Worm (Caenorhabditis elegans) whole organism, mixed stage, embryonic: Measurements from ENCODE around the gene C33D9.13.
A peak's percentile ranks its signal among the peaks of the same experiment; 100 is the strongest.

ENCODE experiments used
- M03D4.4 ChIP-seq: sonication (generic microtip); optimal IDR thresholded peaks from 2 replicates; lab custom pipeline; 2017; ENCODE audit warnings: mild to moderate bottlenecking, missing genetic modification characterization, missing compliant biosample characterization
- bed-3 ChIP-seq: fragments of 200-800 bp; sonication (Bioruptor generic); optimal IDR thresholded peaks from 3 replicates; lab custom pipeline; 2018; ENCODE audit warnings: mild to moderate bottlenecking, missing genetic modification characterization, moderate library complexity, missing compliant biosample characterization
- ceh-39 ChIP-seq: fragments of 150-350 bp; optimal IDR thresholded peaks from 2 replicates; lab custom pipeline; 2014; ENCODE audit warnings: missing biosample characterization, missing genetic modification characterization
- ces-1 ChIP-seq: fragments of 150-350 bp; optimal IDR thresholded peaks from 2 replicates; lab custom pipeline; 2014; ENCODE audit warnings: missing biosample characterization, missing genetic modification reagents, missing genetic modification characterization
- drap-1 ChIP-seq: fragments of 200-800 bp; sonication (Bioruptor generic); optimal IDR thresholded peaks from 3 replicates; lab custom pipeline; 2018; ENCODE audit warnings: mild to moderate bottlenecking, missing genetic modification characterization, missing compliant biosample characterization
- elt-3 ChIP-seq: fragments of 150-350 bp; optimal IDR thresholded peaks from 2 replicates; lab custom pipeline; 2014; ENCODE audit warnings: missing biosample characterization, missing genetic modification characterization
- ham-2 ChIP-seq: fragments of 200-800 bp; sonication (Bioruptor generic); optimal IDR thresholded peaks from 2 replicates; lab custom pipeline; 2018; ENCODE audit warnings: mild to moderate bottlenecking, missing genetic modification characterization, missing compliant biosample characterization
- hlh-1 ChIP-seq: fragments of 150-350 bp; optimal IDR thresholded peaks from 2 replicates; lab custom pipeline; 2014; ENCODE audit warnings: missing biosample characterization, missing genetic modification reagents, missing genetic modification characterization
- lin-32 ChIP-seq: fragments of 200-800 bp; sonication (Bioruptor generic); optimal IDR thresholded peaks from 2 replicates; lab custom pipeline; 2018; ENCODE audit warnings: mild to moderate bottlenecking, missing genetic modification characterization, missing compliant biosample characterization
- mab-5 ChIP-seq: fragments of 150-350 bp; optimal IDR thresholded peaks from 2 replicates; lab custom pipeline; 2014; ENCODE audit warnings: missing biosample characterization, missing genetic modification characterization
- mep-1 ChIP-seq: fragments of 150-350 bp; optimal IDR thresholded peaks from 2 replicates; lab custom pipeline; 2017; ENCODE audit warnings: missing biosample characterization, missing genetic modification reagents, missing genetic modification characterization, inconsistent platforms
- nhr-12 ChIP-seq: fragments of 150-350 bp; optimal IDR thresholded peaks from 2 replicates; lab custom pipeline; 2014; ENCODE audit warnings: missing biosample characterization, missing genetic modification characterization
- nhr-2 ChIP-seq: fragments of 150-350 bp; optimal IDR thresholded peaks from 2 replicates; lab custom pipeline; 2014; ENCODE audit warnings: missing biosample characterization, missing genetic modification characterization
- nhr-76 ChIP-seq: sonication (generic microtip); optimal IDR thresholded peaks from 2 replicates; lab custom pipeline; 2017; ENCODE audit warnings: missing biosample characterization, missing genetic modification characterization
- pha-4 ChIP-seq: fragments of 150-350 bp; optimal IDR thresholded peaks from 2 replicates; lab custom pipeline; 2018; ENCODE audit warnings: missing biosample characterization, missing genetic modification reagents, missing genetic modification characterization
- sem-2 ChIP-seq: fragments of 200-800 bp; sonication (Bioruptor generic); optimal IDR thresholded peaks from 2 replicates; lab custom pipeline; 2018; ENCODE audit warnings: mild to moderate bottlenecking, missing genetic modification characterization, missing compliant biosample characterization
- snpc-4 ChIP-seq: fragments of 150-350 bp; optimal IDR thresholded peaks from 2 replicates; lab custom pipeline; 2014; ENCODE audit warnings: missing biosample characterization, missing genetic modification characterization
- tbx-8 ChIP-seq: fragments of 200-800 bp; sonication (Bioruptor generic); optimal IDR thresholded peaks from 2 replicates; lab custom pipeline; 2018; ENCODE audit warnings: mild to moderate bottlenecking, missing genetic modification characterization, moderate library complexity, missing compliant biosample characterization
- unc-120 ChIP-seq: sonication (generic microtip); optimal IDR thresholded peaks from 2 replicates; lab custom pipeline; 2017; ENCODE audit warnings: missing genetic modification characterization, missing compliant biosample characterization; ENCODE audit not compliant: poor library complexity, severe bottlenecking
- unc-39 ChIP-seq: fragments of 150-350 bp; optimal IDR thresholded peaks from 2 replicates; lab custom pipeline; 2014; ENCODE audit warnings: missing biosample characterization, missing genetic modification characterization
- unc-62 ChIP-seq: fragments of 150-350 bp; optimal IDR thresholded peaks from 2 replicates; lab custom pipeline; 2014; ENCODE audit warnings: missing biosample characterization, missing genetic modification reagents, missing genetic modification characterization
- ztf-11 ChIP-seq: fragments of 150-350 bp; optimal IDR thresholded peaks from 2 replicates; lab custom pipeline; 2014; ENCODE audit warnings: missing biosample characterization, missing genetic modification characterization

C33D9.13 gene

DNA sequence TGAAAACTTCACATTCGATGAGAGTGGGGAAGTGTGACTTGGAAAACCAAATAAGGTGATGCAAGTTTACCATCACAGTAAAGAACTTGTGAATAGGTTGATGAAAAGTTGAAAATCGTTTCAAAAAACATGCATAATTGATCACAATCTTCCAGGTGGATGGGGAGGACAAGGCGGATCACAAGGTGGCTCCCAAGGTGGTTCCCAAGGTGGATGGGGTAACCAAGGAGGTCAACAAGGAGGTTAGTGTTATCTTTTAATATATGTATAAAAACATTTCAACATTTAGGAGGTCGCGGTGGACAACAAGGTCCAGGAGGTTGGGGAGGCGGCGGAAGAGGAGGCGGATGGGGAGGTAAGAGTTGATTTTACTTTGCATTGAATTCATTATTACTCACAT, 32.6 kb upstream of the C33D9.13 start, which contains the start of gene T28C6.10:
Gene T28C6.10, plus strand, starts transcription at position 301 of the 400 bp plus-strand sequence.
- no peak for TF ChIP-seq pha-4 (tag; lab: Kevin White, UChicago)
- TF ChIP-seq nhr-2 (tag; lab: Kevin White, UChicago): no peak
- TF ChIP-seq elt-3 (tag; lab: Kevin White, UChicago): no peak
- TF ChIP-seq nhr-12 (tag; lab: Kevin White, UChicago): no peak
- no peak for TF ChIP-seq sem-2 (GFP tag; lab: Kevin White, UChicago)
- no peak for TF ChIP-seq hlh-1 (tag; lab: Kevin White, UChicago)
- no peak for TF ChIP-seq snpc-4 (tag; lab: Kevin White, UChicago)
- no peak for TF ChIP-seq ces-1 (GFP tag; lab: Kevin White, UChicago)
- no peak for TF ChIP-seq mep-1 (tag; lab: Kevin White, UChicago)
- TF ChIP-seq ham-2 (GFP tag; lab: Kevin White, UChicago): no peak
- TF ChIP-seq, all 35 proteins: peak for 0

DNA sequence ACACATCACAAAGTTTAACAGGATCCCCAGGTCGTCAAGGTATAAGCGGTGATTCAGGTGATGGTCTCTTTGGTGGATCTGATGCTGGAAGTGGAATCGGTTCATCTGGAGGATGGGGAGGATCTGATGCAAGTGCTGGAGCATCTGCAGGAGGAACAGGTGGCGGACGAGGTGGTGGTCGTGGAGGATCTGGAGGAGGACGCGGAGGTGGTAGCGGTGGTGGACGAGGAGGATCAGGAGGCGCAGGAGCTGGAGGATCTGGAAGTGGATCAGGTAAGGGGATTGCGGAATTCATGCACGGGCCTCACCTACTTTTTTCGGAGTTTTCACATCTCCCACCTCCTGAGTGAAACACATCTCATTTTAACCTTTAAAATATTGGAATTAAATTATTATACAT, 31.5 kb upstream of the C33D9.13 start:
- no peak for TF ChIP-seq tbx-8 (GFP tag; lab: Kevin White, UChicago)
- no peak for TF ChIP-seq hlh-1 (tag; lab: Kevin White, UChicago)
- no peak for TF ChIP-seq mep-1 (tag; lab: Kevin White, UChicago)
- no peak for TF ChIP-seq lin-32 (GFP tag; lab: Kevin White, UChicago)
- no peak for TF ChIP-seq unc-120 (tag; lab: Kevin White, UChicago)
- TF ChIP-seq elt-3 (tag; lab: Kevin White, UChicago): no peak
- no peak for TF ChIP-seq sem-2 (GFP tag; lab: Kevin White, UChicago)

DNA sequence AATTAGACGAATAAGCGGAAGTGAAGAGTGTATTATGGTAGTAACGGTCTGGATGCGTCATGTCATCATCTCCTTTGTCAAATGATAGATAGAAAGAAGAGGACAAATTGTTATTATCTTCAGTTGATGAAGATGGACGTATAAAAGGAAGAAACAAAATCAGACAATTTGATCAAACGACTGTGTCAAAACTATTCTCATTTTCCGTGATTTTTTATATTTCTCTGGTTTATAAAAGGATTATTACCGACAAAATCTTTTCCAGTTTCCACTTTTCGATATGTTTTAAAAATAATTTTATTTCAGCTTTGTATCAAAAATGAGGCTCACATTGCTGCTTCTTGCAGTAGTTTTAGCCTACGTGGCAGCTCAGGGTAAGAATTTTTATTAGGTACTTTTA, 31.0 kb upstream of the C33D9.13 start, which contains the start of gene grsp-2:
Gene grsp-2, plus strand, starts transcription at position 301 of the 400 bp plus-strand sequence.
- TF ChIP-seq ztf-11 (tag; lab: Kevin White, UChicago) (no peak), bed-3 (no peak), mab-5 (tag; lab: Kevin White, UChicago) (no peak), M03D4.4 (tag; lab: Kevin White, UChicago) (no peak), nhr-12 (tag; lab: Kevin White, UChicago) (no peak), mep-1 (tag; lab: Kevin White, UChicago) (no peak)

DNA sequence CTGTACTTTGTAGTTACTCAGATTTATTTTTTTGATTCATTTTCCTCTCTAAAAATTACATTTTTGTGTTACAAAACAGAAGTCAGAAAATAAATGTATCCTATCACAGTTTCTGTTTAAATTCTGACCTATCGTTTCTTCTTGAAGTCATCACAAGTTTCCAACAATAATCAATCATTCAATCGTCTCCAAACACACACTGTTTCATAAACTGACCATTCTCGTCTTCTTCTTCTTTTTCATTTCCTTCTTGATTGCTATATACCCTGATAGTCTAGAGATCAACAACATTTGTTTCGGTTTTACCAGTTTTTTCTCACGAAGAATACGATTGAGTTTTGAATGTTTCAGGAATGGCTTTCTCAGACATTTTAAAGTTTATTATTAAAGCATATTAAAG, 30.1 kb upstream of the C33D9.13 start:
- TF ChIP-seq pha-4 (tag; lab: Kevin White, UChicago): no peak
- TF ChIP-seq unc-39 (tag; lab: Kevin White, UChicago): no peak
- TF ChIP-seq, all 35 proteins: peak for 0

DNA sequence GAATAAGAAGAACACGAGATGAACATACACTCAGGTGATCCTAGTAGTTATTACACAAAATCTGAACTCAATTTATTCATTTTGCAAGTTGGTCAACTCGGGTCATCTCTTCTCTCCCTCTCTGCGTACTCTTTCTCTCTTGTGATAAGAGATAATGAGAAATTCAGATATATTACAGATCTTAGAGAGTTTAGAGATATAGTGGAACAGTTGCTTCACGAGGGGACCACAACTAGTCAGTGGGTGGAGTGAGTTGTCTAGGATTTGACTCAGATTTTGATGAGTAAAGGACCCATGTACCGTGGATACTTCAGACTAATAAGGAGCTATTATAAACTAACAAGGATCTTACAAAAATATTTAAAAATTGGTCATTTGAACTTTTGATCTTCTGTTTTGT, 28.5 kb upstream of the C33D9.13 start, which contains the start of gene exc-5:
Gene exc-5, minus strand, starts transcription at position 57 of the 400 bp plus-strand sequence.
- TF ChIP-seq unc-120 (tag; lab: Kevin White, UChicago) (peak; percentile 59), unc-62 (GFP tag; lab: Kevin White, UChicago) (peak; percentile 11), hlh-1 (tag; lab: Kevin White, UChicago) (peak; percentile 87), unc-39 (tag; lab: Kevin White, UChicago) (no peak)

DNA sequence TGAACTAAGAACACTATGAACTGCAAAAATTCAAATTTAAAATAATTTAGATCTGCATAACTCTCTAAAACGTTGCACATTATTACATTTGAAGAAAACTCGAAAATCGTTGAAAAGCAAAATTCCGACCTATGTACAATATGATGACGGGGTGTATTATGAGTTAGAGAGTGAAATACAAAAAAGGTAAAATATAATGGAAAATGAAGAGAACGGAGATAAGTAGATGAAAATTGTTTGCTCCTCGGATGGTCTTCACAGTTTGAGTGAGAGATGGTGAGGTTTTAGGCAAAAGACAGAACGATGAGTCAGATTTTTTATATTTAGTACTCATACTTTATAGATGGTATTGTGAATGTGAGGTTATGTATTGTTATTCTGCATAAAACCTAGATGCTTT, 22.2 kb upstream of the C33D9.13 start:
- no peak for TF ChIP-seq nhr-2 (tag; lab: Kevin White, UChicago)
- TF ChIP-seq ceh-39 (tag; lab: Kevin White, UChicago): no peak
- no peak for TF ChIP-seq nhr-76
- TF ChIP-seq elt-3 (tag; lab: Kevin White, UChicago): no peak
- TF ChIP-seq tbx-8 (GFP tag; lab: Kevin White, UChicago): no peak

DNA sequence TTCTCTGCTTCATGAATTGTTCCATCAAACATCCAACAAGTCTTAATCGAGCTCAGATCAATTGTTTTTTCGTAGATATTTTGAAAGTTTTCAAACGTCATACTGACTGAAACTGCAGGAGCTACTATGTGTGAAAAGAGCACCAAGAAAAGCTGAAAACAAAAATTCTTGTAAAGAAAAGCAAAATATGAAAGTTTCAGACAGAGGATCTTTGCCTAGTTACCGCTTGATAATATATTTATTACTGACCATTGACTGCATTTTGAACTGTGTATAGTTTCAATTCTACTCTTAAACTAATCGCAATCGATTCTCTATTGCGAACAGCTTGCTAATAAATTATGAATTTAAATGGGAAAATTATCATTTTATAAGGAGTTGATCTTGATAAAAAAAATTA, 13.2 kb upstream of the C33D9.13 start, which contains the start of gene clec-182:
Gene clec-182, minus strand, starts transcription at position 101 of the 400 bp plus-strand sequence.
- no peak for TF ChIP-seq tbx-8 (GFP tag; lab: Kevin White, UChicago)
- TF ChIP-seq drap-1: no peak

DNA sequence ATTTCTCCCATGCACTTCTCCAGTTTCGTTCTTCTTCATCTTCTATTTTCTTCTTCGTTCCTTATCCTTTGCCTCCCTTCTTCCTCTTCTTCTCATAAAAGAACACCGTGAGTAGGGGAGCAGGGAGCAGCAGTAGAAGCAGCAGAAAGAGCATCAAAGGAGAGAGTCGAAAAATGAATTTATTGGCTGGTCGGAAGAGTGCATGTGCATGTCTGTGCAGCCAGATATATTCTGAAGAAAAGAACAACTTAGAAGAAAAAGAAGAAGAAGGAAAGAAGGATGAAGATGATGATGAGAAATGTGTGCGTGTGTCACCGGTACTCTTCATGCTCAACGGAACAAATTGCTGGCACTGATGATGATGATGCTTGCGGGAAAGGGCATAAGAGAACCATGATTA, 11.2 kb upstream of the C33D9.13 start:
- TF ChIP-seq unc-120 (tag; lab: Kevin White, UChicago) (no peak), ces-1 (GFP tag; lab: Kevin White, UChicago) (peak; percentile 50), mep-1 (tag; lab: Kevin White, UChicago) (no peak)
